Worm (Caenorhabditis elegans) whole organism, young adult: ENCODE results near the gene lys-4.

Experiments used
- B0035.1 ChIP-seq: sonication (generic microtip); optimal IDR thresholded peaks from 2 replicates; lab custom pipeline; 2016; ENCODE audit warnings: missing genetic modification characterization, mild to moderate bottlenecking, missing compliant biosample characterization, missing genotype, missing genetic modification reagents
- C17E4.6 ChIP-seq: fragments of 200-800 bp; sonication (Bioruptor generic); IDR thresholded peaks from 2 replicates; pipeline ENCODE4 v1.3.6; 2022; ENCODE audit warnings: missing genetic modification reagents, missing genetic modification characterization, missing compliant biosample characterization
- F33H1.4 ChIP-seq: fragments of 200-800 bp; sonication (Bioruptor generic); IDR thresholded peaks from 2 replicates; pipeline ENCODE4 v1.3.6; 2022; ENCODE audit warnings: missing genetic modification reagents, missing genetic modification characterization, missing compliant biosample characterization
- F49E8.2 ChIP-seq: sonication (generic microtip); optimal IDR thresholded peaks from 3 replicates; lab custom pipeline; 2017; ENCODE audit warnings: missing genetic modification characterization, mild to moderate bottlenecking, missing compliant biosample characterization, antibody characterized with exemption, moderate library complexity; ENCODE audit not compliant: insufficient read depth
- K12H6.12 ChIP-seq: fragments of 200-800 bp; sonication (Bioruptor generic); optimal IDR thresholded peaks from 2 replicates; lab custom pipeline; 2018; ENCODE audit warnings: mild to moderate bottlenecking, missing genetic modification characterization, missing compliant biosample characterization
- Y53G8AR.9 ChIP-seq: fragments of 200-800 bp; sonication (Bioruptor generic); conservative IDR thresholded peaks from 2 replicates; pipeline ENCODE4 v1.3.6; 2022; ENCODE audit warnings: missing genetic modification reagents, missing genetic modification characterization, missing compliant biosample characterization
- aptf-2 ChIP-seq: fragments of 200-800 bp; sonication (Bioruptor generic); conservative IDR thresholded peaks from 2 replicates; pipeline ENCODE4 v1.3.6; 2022; ENCODE audit warnings: missing genetic modification reagents, missing genetic modification characterization, missing compliant biosample characterization
- atf-7 ChIP-seq: sonication (generic microtip); optimal IDR thresholded peaks from 2 replicates; lab custom pipeline; 2017; ENCODE audit warnings: mild to moderate bottlenecking, missing genetic modification characterization, missing compliant biosample characterization
- attf-3 ChIP-seq: fragments of 200-800 bp; sonication (Bioruptor generic); conservative IDR thresholded peaks from 2 replicates; pipeline ENCODE4 v1.3.6; 2022; ENCODE audit warnings: missing genetic modification reagents, missing genetic modification characterization, missing compliant biosample characterization
- attf-5 ChIP-seq: fragments of 200-800 bp; sonication (Bioruptor generic); optimal IDR thresholded peaks from 2 replicates; lab custom pipeline; 2018; ENCODE audit warnings: mild to moderate bottlenecking, missing genetic modification characterization, missing compliant biosample characterization
- bed-1 ChIP-seq: fragments of 200-800 bp; sonication (Bioruptor generic); IDR thresholded peaks from 2 replicates; pipeline ENCODE4 v1.3.6; 2022; ENCODE audit warnings: missing genetic modification reagents, missing genetic modification characterization, missing compliant biosample characterization
- ceh-100 ChIP-seq: fragments of 200-800 bp; sonication (Bioruptor generic); IDR thresholded peaks from 2 replicates; pipeline ENCODE4 v1.3.6; 2022; ENCODE audit warnings: missing genetic modification reagents, missing genetic modification characterization, missing compliant biosample characterization
- ceh-91 ChIP-seq: fragments of 200-800 bp; sonication (Bioruptor generic); IDR thresholded peaks from 2 replicates; pipeline ENCODE4 v1.3.6; 2022; ENCODE audit warnings: missing genetic modification reagents, missing genetic modification characterization, missing compliant biosample characterization
- gei-17 ChIP-seq: fragments of 200-800 bp; sonication (Bioruptor generic); optimal IDR thresholded peaks from 2 replicates; lab custom pipeline; 2018; ENCODE audit warnings: mild to moderate bottlenecking, missing genetic modification characterization, missing compliant biosample characterization
- hmg-1.2 ChIP-seq: fragments of 200-800 bp; sonication (Bioruptor generic); IDR thresholded peaks from 2 replicates; pipeline ENCODE4 v1.3.6; 2022; ENCODE audit warnings: missing genetic modification reagents, missing genetic modification characterization, missing compliant biosample characterization
- hmg-20 ChIP-seq: fragments of 200-800 bp; sonication (Bioruptor generic); IDR thresholded peaks from 2 replicates; pipeline ENCODE4 v1.3.6; 2022; ENCODE audit warnings: missing genetic modification reagents, missing genetic modification characterization, missing compliant biosample characterization
- lin-35 ChIP-seq, 3 experiments: fragments of 150-350 bp in 2 of 3; sonication (generic microtip) in 1 of 3; optimal IDR thresholded peaks; 2 replicates each; lab custom pipeline; 2014 to 2018; ENCODE audit warnings: missing biosample characterization in 3 of 3, missing genetic modification characterization in 3 of 3, missing genetic modification reagents in 3 of 3
- lin-54 ChIP-seq: fragments of 200-800 bp; sonication (Bioruptor generic); optimal IDR thresholded peaks from 2 replicates; lab custom pipeline; 2018; ENCODE audit warnings: mild to moderate bottlenecking, missing genetic modification characterization, missing compliant biosample characterization
- lsl-1 ChIP-seq: fragments of 200-800 bp; sonication (Bioruptor generic); optimal IDR thresholded peaks from 2 replicates; lab custom pipeline; 2018; ENCODE audit warnings: mild to moderate bottlenecking, missing genetic modification characterization, moderate library complexity, missing compliant biosample characterization
- nfya-1 ChIP-seq: sonication (generic microtip); optimal IDR thresholded peaks from 2 replicates; lab custom pipeline; 2017; ENCODE audit warnings: antibody characterized with exemption, missing compliant biosample characterization, missing genetic modification characterization, borderline replicate concordance; ENCODE audit not compliant: insufficient read depth
- nfyb-1 ChIP-seq: fragments of 200-800 bp; sonication (Bioruptor generic); IDR thresholded peaks from 2 replicates; pipeline ENCODE4 v1.3.6; 2022; ENCODE audit warnings: missing genetic modification reagents, missing genetic modification characterization, missing compliant biosample characterization
- nhr-179 ChIP-seq: sonication (generic microtip); optimal IDR thresholded peaks from 2 replicates; lab custom pipeline; 2016; ENCODE audit warnings: mild to moderate bottlenecking, missing genetic modification characterization, missing compliant biosample characterization
- nhr-80 ChIP-seq: sonication (generic microtip); optimal IDR thresholded peaks from 2 replicates; lab custom pipeline; 2016; ENCODE audit warnings: missing genetic modification characterization, missing compliant biosample characterization
- pha-4 ChIP-seq: fragments of 150-350 bp; sonication (generic microtip); optimal IDR thresholded peaks from 2 replicates; lab custom pipeline; 2014; ENCODE audit warnings: missing biosample characterization, missing genetic modification reagents, missing genetic modification characterization
- sdz-38 ChIP-seq: sonication (generic microtip); optimal IDR thresholded peaks from 2 replicates; lab custom pipeline; 2016; ENCODE audit warnings: missing genotype, missing genetic modification characterization, missing compliant biosample characterization
- snpc-3.4 ChIP-seq: sonication (generic microtip); optimal IDR thresholded peaks from 2 replicates; lab custom pipeline; 2017; ENCODE audit warnings: missing genetic modification characterization, mild to moderate bottlenecking, missing compliant biosample characterization, antibody characterized with exemption, moderate library complexity, missing genotype, missing genetic modification reagents
- snpc-4 ChIP-seq, 5 experiments: fragments of 150-350 bp in 1 of 5; sonication (generic microtip) in 4 of 5; optimal IDR thresholded peaks; 2 replicates each; lab custom pipeline; 2014 to 2018; ENCODE audit warnings: missing genetic modification characterization in 5 of 5, missing biosample characterization in 3 of 5, antibody characterized with exemption in 2 of 5, mild to moderate bottlenecking in 2 of 5, missing compliant biosample characterization in 2 of 5, missing genotype in 2 of 5, moderate library complexity in 2 of 5, missing genetic modification reagents in 1 of 5
- somi-1 ChIP-seq: fragments of 200-800 bp; sonication (Bioruptor generic); optimal IDR thresholded peaks from 2 replicates; lab custom pipeline; 2018; ENCODE audit warnings: mild to moderate bottlenecking, missing genetic modification characterization, missing compliant biosample characterization
- sptf-2 ChIP-seq: fragments of 200-800 bp; sonication (Bioruptor generic); optimal IDR thresholded peaks from 2 replicates; lab custom pipeline; 2018; ENCODE audit warnings: mild to moderate bottlenecking, missing genetic modification characterization, missing compliant biosample characterization
- tlf-1 ChIP-seq: fragments of 200-800 bp; sonication (Bioruptor generic); optimal IDR thresholded peaks from 2 replicates; lab custom pipeline; 2018; ENCODE audit warnings: mild to moderate bottlenecking, missing genetic modification characterization, missing compliant biosample characterization
- unc-130 ChIP-seq: sonication (generic microtip); optimal IDR thresholded peaks from 2 replicates; lab custom pipeline; 2016; ENCODE audit warnings: missing genetic modification reagents, missing genetic modification characterization, missing compliant biosample characterization

The lys-4 gene

ce11 chrIV:11656144-11656780, 33.3 kb upstream of the lys-4 start, which contains the start of gene ZK809.5:
Gene ZK809.5, plus strand, starts transcription at chrIV:11656730.
- TF ChIP-seq unc-130 (no peak), snpc-4 (GFP tag; optimal IDR thresholded peaks at IDR 0.05; lab: Kevin White, UChicago) (no peak), snpc-4 (tag; optimal IDR thresholded peaks at IDR 0.05; lab: Kevin White, UChicago) (no peak), ceh-100 (GFP tag; lab: Robert Waterston, UW) (no peak), tlf-1 (GFP tag; lab: Kevin White, UChicago) (no peak), hmg-20 (GFP tag; lab: Robert Waterston, UW) (no peak), ceh-91 (GFP tag; lab: Robert Waterston, UW) (no peak), lin-54 (GFP tag; lab: Kevin White, UChicago) (no peak), sptf-2 (no peak), Y53G8AR.9 (GFP tag; lab: Robert Waterston, UW) (no peak), hmg-1.2 (GFP tag; lab: Robert Waterston, UW) (no peak), F49E8.2 (no peak), somi-1 (GFP tag; lab: Kevin White, UChicago) (no peak)

- no peak for TF ChIP-seq bed-1 (GFP tag; lab: Robert Waterston, UW)
- TF ChIP-seq sdz-38 (tag; lab: Kevin White, UChicago), result no peak
- TF ChIP-seq B0035.1 (tag; lab: Kevin White, UChicago), result no peak
- TF ChIP-seq nfya-1 (tag; lab: Kevin White, UChicago), result no peak
- no peak for TF ChIP-seq F33H1.4 (GFP tag; lab: Robert Waterston, UW)
- no peak for TF ChIP-seq nhr-80
- TF ChIP-seq C17E4.6 (GFP tag; lab: Robert Waterston, UW), result no peak
- TF ChIP-seq gei-17, result no peak
- no peak for TF ChIP-seq lin-35 (GFP tag; optimal IDR thresholded peaks at IDR 0.05; lab: Kevin White, UChicago)
- no peak for TF ChIP-seq atf-7 (tag; lab: Kevin White, UChicago)
- TF ChIP-seq aptf-2 (GFP tag; lab: Robert Waterston, UW), result no peak
These were observed 32.4 kb upstream of the lys-4 start, which contains the start of gene ent-1 for ce11 chrIV:11655370-11655769. Gene ent-1, minus strand, starts transcription at chrIV:11655470.

- TF ChIP-seq pha-4 (tag; lab: Kevin White, UChicago), result no peak
- TF ChIP-seq attf-3 (GFP tag; lab: Robert Waterston, UW), result no peak
- TF ChIP-seq nhr-179, result no peak
- no peak for TF ChIP-seq attf-5 (GFP tag; lab: Kevin White, UChicago)
- no peak for TF ChIP-seq lsl-1 (GFP tag; lab: Kevin White, UChicago)
- no peak for TF ChIP-seq ceh-91 (GFP tag; lab: Robert Waterston, UW)
- no peak for TF ChIP-seq aptf-2 (GFP tag; lab: Robert Waterston, UW)
- no peak for TF ChIP-seq K12H6.12 (tag; lab: Kevin White, UChicago)
These were observed 29.0 kb upstream of the lys-4 start, which contains the start of the genes acl-3 and ndub-6 for ce11 chrIV:11651965-11652453. Gene acl-3, minus strand, starts transcription at chrIV:11652023. Gene ndub-6, plus strand, starts transcription at chrIV:11652403.

- 0 out of 2 replicates have a peak, but pooled peaks have one; percentile 15 for TF ChIP-seq nfyb-1 (GFP tag; lab: Robert Waterston, UW)
- TF ChIP-seq snpc-3.4 (tag; lab: Kevin White, UChicago), result no peak
- TF ChIP-seq, all 124 proteins: peak for 1
These were observed 27.4 kb upstream of the lys-4 start for ce11 chrIV:11650344-11650743.
